Fruit fly (Drosophila melanogaster): ENCODE measurements around the gene alpha-Man-Ic.

alpha-Man-Ic gene

dm6 chr3R:29930286-29930685 is at the start of gene alpha-Man-Ic:
Gene alpha-Man-Ic, minus strand, starts transcription at chr3R:29930386.
- TF ChIP-seq CG13204 (GFP tag; optimal IDR thresholded peaks at IDR 0.05) = no peak
- no peak for TF ChIP-seq CG34367 (tag; optimal IDR thresholded peaks at IDR 0.05)
- TF ChIP-seq CG32121 (GFP tag; IDR thresholded peaks at IDR 0.05) = no peak
- no peak for TF ChIP-seq Pif1B (GFP tag; optimal IDR thresholded peaks at IDR 0.05)
- no peak for TF ChIP-seq Ets98B (GFP tag; IDR thresholded peaks at IDR 0.05)
- no peak for TF ChIP-seq CG8301 (tag; optimal IDR thresholded peaks at IDR 0.05)
- no peak for TF ChIP-seq Snoo (tag; optimal IDR thresholded peaks at IDR 0.05)
- no peak for TF ChIP-seq Pif1A (GFP tag; optimal IDR thresholded peaks at IDR 0.05)
- TF ChIP-seq CG4496 (GFP tag; IDR thresholded peaks at IDR 0.05) = no peak
- TF ChIP-seq CG12605 (GFP tag; IDR thresholded peaks at IDR 0.05) = no peak
- TF ChIP-seq CG9948 (tag; optimal IDR thresholded peaks at IDR 0.05) = no peak
- TF ChIP-seq D1 (tag; optimal IDR thresholded peaks at IDR 0.05) = no peak

DNA sequence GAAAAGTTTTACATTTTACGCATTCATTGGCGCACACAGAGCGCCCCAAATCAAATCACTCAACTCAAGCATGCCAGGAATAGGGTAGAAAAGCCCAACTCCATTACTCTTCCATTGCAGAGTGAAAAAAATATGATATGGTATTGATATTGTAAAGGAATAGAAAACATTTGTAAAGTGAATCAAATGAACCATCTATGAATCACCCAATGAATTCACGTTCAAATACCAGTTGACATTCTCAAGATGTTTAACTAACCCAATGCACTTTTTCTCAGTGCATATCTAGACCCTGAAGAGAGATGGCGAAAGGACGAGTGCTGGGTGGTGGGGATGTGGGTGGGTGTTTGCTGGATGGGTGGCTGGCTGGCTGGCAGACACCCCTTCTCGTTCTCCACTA is 48.4 kb upstream of the alpha-Man-Ic start:
- no peak for TF ChIP-seq CG32121 (GFP tag; IDR thresholded peaks at IDR 0.05)
- TF ChIP-seq CG15710 (tag; optimal IDR thresholded peaks at IDR 0.05) = peak; percentile 33
- no peak for TF ChIP-seq CG12605 (GFP tag; IDR thresholded peaks at IDR 0.05)
- no peak for TF ChIP-seq Ets98B (GFP tag; IDR thresholded peaks at IDR 0.05)
- TF ChIP-seq Pif1B (GFP tag; optimal IDR thresholded peaks at IDR 0.05) = no peak
- TF ChIP-seq fd96Ca (GFP tag; IDR thresholded peaks at IDR 0.05) = no peak
- no peak for TF ChIP-seq CG17806 (tag; optimal IDR thresholded peaks at IDR 0.05)
- TF ChIP-seq CG8301 (tag; optimal IDR thresholded peaks at IDR 0.05) = no peak
- peak; percentile 5 for TF ChIP-seq CG34367 (tag; optimal IDR thresholded peaks at IDR 0.05)
- peak; percentile 14 for TF ChIP-seq CG14655 (GFP tag; optimal IDR thresholded peaks at IDR 0.05)
- peak; percentile 41 for TF ChIP-seq CG8159 (tag; optimal IDR thresholded peaks at IDR 0.05)
- peak; percentile 19 for TF ChIP-seq Pif1A (GFP tag; optimal IDR thresholded peaks at IDR 0.05)

DNA sequence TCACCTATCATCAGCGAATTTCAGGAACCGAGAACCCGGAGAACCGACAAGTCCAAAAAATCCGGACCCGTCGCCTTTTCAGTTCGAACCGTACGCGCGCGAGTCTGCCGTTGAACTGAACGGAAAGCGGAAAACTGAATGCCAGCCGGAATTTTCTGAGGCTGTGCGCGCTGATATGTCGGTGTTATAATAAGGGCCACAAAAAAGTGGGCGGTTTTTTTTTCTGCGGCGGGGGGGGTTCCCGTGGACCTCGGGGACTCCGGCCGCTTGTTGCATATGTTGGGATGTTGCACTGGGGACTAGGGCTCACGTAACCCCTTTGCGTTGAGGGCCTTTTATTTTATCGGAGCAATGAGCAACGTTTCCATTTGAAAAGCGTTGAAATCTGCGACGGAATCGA is 39.2 kb upstream of the alpha-Man-Ic start, which contains the start of gene TkR99D:
TSS of gene TkR99D (minus strand) at position 101 of the 400 bp plus-strand sequence.
- TF ChIP-seq D1 (tag; optimal IDR thresholded peaks at IDR 0.05) = no peak
- TF ChIP-seq EcR (GFP tag; optimal IDR thresholded peaks at IDR 0.05) = no peak
- TF ChIP-seq CG12605 (GFP tag; IDR thresholded peaks at IDR 0.05) = no peak
- no peak for TF ChIP-seq Pif1B (GFP tag; optimal IDR thresholded peaks at IDR 0.05)
- no peak for TF ChIP-seq CG8301 (tag; optimal IDR thresholded peaks at IDR 0.05)

- no peak for TF ChIP-seq CG9948 (tag; optimal IDR thresholded peaks at IDR 0.05)
- no peak for TF ChIP-seq CG32121 (GFP tag; IDR thresholded peaks at IDR 0.05)
- TF ChIP-seq rn (GFP tag; IDR thresholded peaks at IDR 0.05) = no peak
- no peak for TF ChIP-seq CG8301 (tag; optimal IDR thresholded peaks at IDR 0.05)
- no peak for TF ChIP-seq Pif1A (GFP tag; optimal IDR thresholded peaks at IDR 0.05)
- TF ChIP-seq EcR (GFP tag; optimal IDR thresholded peaks at IDR 0.05) = no peak
- no peak for TF ChIP-seq CG4496 (GFP tag; IDR thresholded peaks at IDR 0.05)
- no peak for TF ChIP-seq D1 (tag; optimal IDR thresholded peaks at IDR 0.05)
- TF ChIP-seq Snoo (tag; optimal IDR thresholded peaks at IDR 0.05) = no peak
- no peak for TF ChIP-seq CG8159 (tag; optimal IDR thresholded peaks at IDR 0.05)
- TF ChIP-seq CG14655 (GFP tag; optimal IDR thresholded peaks at IDR 0.05) = no peak
- TF ChIP-seq CG15710 (tag; optimal IDR thresholded peaks at IDR 0.05) = no peak
- TF ChIP-seq Ets98B (GFP tag; IDR thresholded peaks at IDR 0.05) = no peak
- no peak for TF ChIP-seq CG13204 (GFP tag; optimal IDR thresholded peaks at IDR 0.05)
- no peak for TF ChIP-seq CG12605 (GFP tag; IDR thresholded peaks at IDR 0.05)
- TF ChIP-seq gl (tag; optimal IDR thresholded peaks at IDR 0.05) = no peak
- TF ChIP-seq fd96Ca (GFP tag; IDR thresholded peaks at IDR 0.05) = no peak
- TF ChIP-seq Pif1B (GFP tag; optimal IDR thresholded peaks at IDR 0.05) = no peak
- TF ChIP-seq CG10348 (GFP tag; IDR thresholded peaks at IDR 0.05) = no peak
- no peak for TF ChIP-seq CG34367 (tag; optimal IDR thresholded peaks at IDR 0.05)
Measured at dm6 chr3R:29963102-29963501, 32.9 kb upstream of the alpha-Man-Ic start.

- no peak for TF ChIP-seq EcR (GFP tag; optimal IDR thresholded peaks at IDR 0.05)
- TF ChIP-seq CG4496 (GFP tag; IDR thresholded peaks at IDR 0.05) = peak; percentile 58; the same call in 2 of the 3 replicates
- TF ChIP-seq CG8159 (tag; optimal IDR thresholded peaks at IDR 0.05) = peak; percentile 34
- TF ChIP-seq D1 (tag; optimal IDR thresholded peaks at IDR 0.05) = no peak
- TF ChIP-seq fd96Ca (GFP tag; IDR thresholded peaks at IDR 0.05) = no peak
- peak; percentile 9 for TF ChIP-seq CG14655 (GFP tag; optimal IDR thresholded peaks at IDR 0.05)
- no peak for TF ChIP-seq CG34367 (tag; optimal IDR thresholded peaks at IDR 0.05)
- no peak for TF ChIP-seq CG9948 (tag; optimal IDR thresholded peaks at IDR 0.05)
- no peak for TF ChIP-seq gl (tag; optimal IDR thresholded peaks at IDR 0.05)
- no peak for TF ChIP-seq Pif1B (GFP tag; optimal IDR thresholded peaks at IDR 0.05)
- no peak for TF ChIP-seq CG12605 (GFP tag; IDR thresholded peaks at IDR 0.05)
Measured at dm6 chr3R:29959329-29959728, 29.1 kb upstream of the alpha-Man-Ic start.

- TF ChIP-seq fd96Ca (GFP tag; IDR thresholded peaks at IDR 0.05) (peak; percentile 25; the same call in 1 of the 3 replicates), CG14655 (GFP tag; optimal IDR thresholded peaks at IDR 0.05) (no peak)
Measured at dm6 chr3R:29935756-29936155, 5.6 kb upstream of the alpha-Man-Ic start, which contains the start of the genes eIF2Balpha and Vps13B. Gene eIF2Balpha, minus strand, starts transcription at chr3R:29935888. Gene Vps13B, plus strand, starts transcription at chr3R:29935978.

DNA sequence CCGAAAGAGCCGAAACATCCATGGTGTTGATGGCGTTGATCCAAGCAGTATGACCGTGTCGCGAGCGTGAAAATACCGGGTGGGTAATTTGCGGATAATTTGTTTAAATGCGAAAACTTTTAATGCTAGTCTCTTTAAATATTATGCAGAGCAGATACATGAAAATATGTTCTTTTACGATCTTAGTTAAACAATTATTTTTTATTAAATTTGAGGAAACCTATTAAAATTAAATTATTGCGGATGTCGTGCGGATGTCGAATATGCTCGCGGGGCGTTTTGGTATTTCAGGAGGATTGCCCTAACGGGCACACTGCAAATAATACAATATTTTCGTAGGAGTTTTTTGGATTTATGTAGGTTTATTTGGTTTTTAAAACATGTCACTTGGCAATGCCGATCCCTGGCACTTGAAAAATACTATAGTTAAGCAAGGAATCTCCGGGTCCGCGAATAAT is 2.9 kb upstream of the alpha-Man-Ic start, which contains the start of the genes Cog7, CG42557 and CG42558:
TSS of gene Cog7 (minus strand) at position 51 of the 458 bp plus-strand sequence.
TSS of gene CG42557 (plus strand) at position 281 of the 458 bp plus-strand sequence.
TSS of gene CG42558 (plus strand) at position 281 of the 458 bp plus-strand sequence.
- TF ChIP-seq CG4496 (GFP tag; IDR thresholded peaks at IDR 0.05) (no peak), Pif1B (GFP tag; optimal IDR thresholded peaks at IDR 0.05) (no peak), D1 (tag; optimal IDR thresholded peaks at IDR 0.05) (no peak), CG15710 (tag; optimal IDR thresholded peaks at IDR 0.05) (no peak), rn (GFP tag; IDR thresholded peaks at IDR 0.05) (no peak), Ets98B (GFP tag; IDR thresholded peaks at IDR 0.05) (no peak), CG12605 (GFP tag; IDR thresholded peaks at IDR 0.05) (no peak), CG13204 (GFP tag; optimal IDR thresholded peaks at IDR 0.05) (no peak), CG34367 (tag; optimal IDR thresholded peaks at IDR 0.05) (no peak), Snoo (tag; optimal IDR thresholded peaks at IDR 0.05) (no peak), CG17806 (tag; optimal IDR thresholded peaks at IDR 0.05) (no peak), CG8301 (tag; optimal IDR thresholded peaks at IDR 0.05) (no peak), CG10348 (GFP tag; IDR thresholded peaks at IDR 0.05) (no peak), Pif1A (GFP tag; optimal IDR thresholded peaks at IDR 0.05) (no peak), CG14655 (GFP tag; optimal IDR thresholded peaks at IDR 0.05) (no peak), CG32121 (GFP tag; IDR thresholded peaks at IDR 0.05) (no peak), EcR (GFP tag; optimal IDR thresholded peaks at IDR 0.05) (no peak), CG9948 (tag; optimal IDR thresholded peaks at IDR 0.05) (no peak), fd96Ca (GFP tag; IDR thresholded peaks at IDR 0.05) (no peak), gl (tag; optimal IDR thresholded peaks at IDR 0.05) (no peak)
